Worm (Caenorhabditis elegans) whole organism, early embryonic: ENCODE data around the gene C24H10.3.

Source experiments
- B0310.2 ChIP-seq: sonication (generic microtip); optimal IDR thresholded peaks from 2 replicates; lab custom pipeline; 2016; ENCODE audit warnings: mild to moderate bottlenecking, missing genetic modification characterization, missing compliant biosample characterization
- aly-1 ChIP-seq: sonication (generic microtip); optimal IDR thresholded peaks from 2 replicates; lab custom pipeline; 2016; ENCODE audit warnings: missing genetic modification characterization, missing compliant biosample characterization
- ama-1 ChIP-seq: fragments of 150-350 bp; optimal IDR thresholded peaks from 2 replicates; lab custom pipeline; 2014
- ceh-36 ChIP-seq: sonication (generic microtip); optimal IDR thresholded peaks from 2 replicates; lab custom pipeline; 2016; ENCODE audit warnings: missing genetic modification characterization, inconsistent platforms, missing compliant biosample characterization
- flt-1 ChIP-seq: fragments of 200-800 bp; sonication (Bioruptor generic); IDR thresholded peaks from 2 replicates; pipeline ENCODE4 v1.3.6; 2022; ENCODE audit warnings: missing genetic modification characterization, missing compliant biosample characterization
- hmg-4 ChIP-seq: fragments of 200-800 bp; sonication (Bioruptor generic); optimal IDR thresholded peaks from 2 replicates; lab custom pipeline; 2018; ENCODE audit warnings: mild to moderate bottlenecking, missing genetic modification characterization, missing compliant biosample characterization
- pes-1 ChIP-seq: fragments of 200-800 bp; sonication (Bioruptor generic); IDR thresholded peaks from 2 replicates; pipeline ENCODE4 v1.3.6; 2022; ENCODE audit warnings: missing genetic modification reagents, missing genetic modification characterization, missing compliant biosample characterization
- sea-1 ChIP-seq: fragments of 200-800 bp; sonication (Bioruptor generic); conservative IDR thresholded peaks from 2 replicates; pipeline ENCODE4 v1.3.6; 2022; ENCODE audit warnings: missing genetic modification characterization, missing compliant biosample characterization
- tbx-11 ChIP-seq: fragments of 200-800 bp; sonication (Bioruptor generic); IDR thresholded peaks from 2 replicates; pipeline ENCODE4 v1.3.6; 2022; ENCODE audit warnings: missing genetic modification characterization, missing compliant biosample characterization

ce11 chrX:5022682-5023081 is 38.2 kb upstream of the C24H10.3 start:
- peak; percentile 88 for TF ChIP-seq pes-1
- TF ChIP-seq B0310.2 (tag; lab: Kevin White, UChicago), result peak; percentile 54
- no peak for TF ChIP-seq ama-1 (lab: Kevin White, UChicago)
- TF ChIP-seq hmg-4 (GFP tag; lab: Kevin White, UChicago), result peak; percentile 72
- TF ChIP-seq aly-1 (tag; lab: Kevin White, UChicago), result peak; percentile 69
- TF ChIP-seq flt-1 (GFP tag; lab: Robert Waterston, UW), result peak; percentile 81
- peak; percentile 75 for TF ChIP-seq sea-1
- peak; percentile 79 for TF ChIP-seq tbx-11 (GFP tag; lab: Robert Waterston, UW)
- TF ChIP-seq ceh-36 (tag; lab: Kevin White, UChicago), result peak; percentile 42
